Worm (Caenorhabditis elegans) whole organism, L4 larva: ENCODE measurements around the gene nlp-78.

Experiments
- F49E8.2 ChIP-seq: sonication (generic microtip); optimal IDR thresholded peaks from 2 replicates; lab custom pipeline; 2016; ENCODE audit warnings: missing compliant biosample characterization, mild to moderate bottlenecking, missing genetic modification characterization, borderline replicate concordance
- arid-1 ChIP-seq: fragments of 200-800 bp; sonication (Bioruptor generic); conservative IDR thresholded peaks from 2 replicates; pipeline ENCODE4 v1.3.6; 2022; ENCODE audit warnings: missing genetic modification reagents, missing genetic modification characterization, missing compliant biosample characterization
- hlh-30 ChIP-seq: sonication (generic microtip); optimal IDR thresholded peaks from 2 replicates; lab custom pipeline; 2017; ENCODE audit warnings: antibody characterized with exemption, mild to moderate bottlenecking, missing genetic modification characterization, missing compliant biosample characterization; ENCODE audit not compliant: insufficient read depth
- lin-13 ChIP-seq: fragments of 150-350 bp; optimal IDR thresholded peaks from 2 replicates; lab custom pipeline; 2014; ENCODE audit warnings: missing biosample characterization, missing genetic modification reagents, missing genetic modification characterization
- nhr-11 ChIP-seq: fragments of 150-350 bp; optimal IDR thresholded peaks from 2 replicates; lab custom pipeline; 2014; ENCODE audit warnings: missing biosample characterization, missing genetic modification characterization
- nhr-25 ChIP-seq: sonication (generic microtip); optimal IDR thresholded peaks from 2 replicates; lab custom pipeline; 2017; ENCODE audit warnings: missing genetic modification characterization, mild to moderate bottlenecking, missing compliant biosample characterization, antibody characterized with exemption, moderate library complexity, borderline replicate concordance; ENCODE audit not compliant: insufficient read depth
- snpc-4 ChIP-seq: fragments of 150-350 bp; optimal IDR thresholded peaks from 2 replicates; lab custom pipeline; 2014; ENCODE audit warnings: missing biosample characterization, missing genetic modification characterization
- unc-130 ChIP-seq: sonication (generic microtip); optimal IDR thresholded peaks from 2 replicates; lab custom pipeline; 2016; ENCODE audit warnings: missing genetic modification reagents, missing genetic modification characterization, missing compliant biosample characterization
- unc-62 ChIP-seq, 3 experiments: fragments of 150-350 bp in 1 of 3; sonication (generic microtip); optimal IDR thresholded peaks in 2 of 3; peaks in 1 of 3; 1 replicate in 1 of 3; 2 replicates in 2 of 3; lab custom pipeline; 2014 to 2017; ENCODE audit warnings: missing biosample characterization in 3 of 3, missing genetic modification characterization in 3 of 3, missing genetic modification reagents in 3 of 3, missing genotype in 1 of 3

DNA sequence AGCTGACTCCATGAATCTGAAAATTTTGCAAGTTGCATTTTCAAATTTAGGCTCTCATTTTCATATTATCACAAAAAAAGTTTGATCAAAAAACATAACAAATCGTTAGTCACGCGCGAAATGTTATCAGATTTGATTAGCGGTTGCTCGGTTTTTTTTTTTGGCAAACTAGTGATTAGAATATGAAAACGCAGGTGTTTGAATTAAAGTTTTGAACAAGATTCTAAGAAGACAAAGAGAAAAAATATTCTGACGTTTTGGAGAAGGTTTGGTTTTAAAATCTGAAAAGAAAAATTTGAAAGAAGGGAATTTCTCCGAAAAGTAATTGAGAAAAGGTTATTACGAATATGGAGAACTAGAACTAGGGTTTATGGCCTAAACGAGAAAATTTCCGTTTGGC lies 8.4 kb downstream of the nlp-78 start:
- TF ChIP-seq unc-130 (GFP tag; lab: Kevin White, UChicago) (no peak), hlh-30 (tag; lab: Kevin White, UChicago) (no peak), nhr-11 (no peak), nhr-25 (tag; lab: Kevin White, UChicago) (no peak), snpc-4 (no peak), arid-1 (GFP tag; lab: Robert Waterston, UW) (no peak), unc-62 (GFP tag; optimal IDR thresholded peaks at IDR 0.05 in 1 of 2; lab: Kevin White, UChicago) (no peak), unc-62 (tag; optimal IDR thresholded peaks at IDR 0.05; lab: Kevin White, UChicago) (no peak), lin-13 (no peak), F49E8.2 (tag; lab: Kevin White, UChicago) (no peak)
